Worm (Caenorhabditis elegans): Measurements from ENCODE around the gene B0252.3.

DNA sequence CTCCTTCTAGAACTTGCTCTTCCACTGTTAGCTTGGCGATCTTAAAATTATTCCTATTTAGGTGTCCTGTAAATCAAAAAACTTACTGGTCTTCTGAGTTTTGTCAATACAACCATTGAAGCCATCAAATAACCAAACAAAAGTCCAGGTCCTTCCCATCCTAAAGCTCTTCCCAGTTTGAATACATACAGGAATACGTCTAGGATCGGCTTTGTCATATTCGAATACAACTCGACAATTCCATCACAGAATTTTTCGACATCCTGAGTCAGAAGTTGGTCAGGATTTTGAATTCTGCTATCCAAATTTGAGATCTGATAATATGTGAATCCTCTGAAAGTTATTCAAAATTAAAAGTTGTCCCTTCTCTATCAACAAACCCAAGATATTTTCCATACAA, 25.2 kb downstream of the B0252.3 start:
- no peak for TF ChIP-seq elt-1 (tag; optimal IDR thresholded peaks at IDR 0.05; ENCODE audit: borderline replicate concordance, insufficient read depth)
- no peak for TF ChIP-seq hlh-1 (tag; optimal IDR thresholded peaks at IDR 0.05)
- no peak for TF ChIP-seq mep-1 (tag; optimal IDR thresholded peaks at IDR 0.05)
- no peak for TF ChIP-seq pha-4 (tag; optimal IDR thresholded peaks at IDR 0.05)
- no peak for TF ChIP-seq sptf-1 (tag; optimal IDR thresholded peaks at IDR 0.05)
- TF ChIP-seq unc-62 (GFP tag; optimal IDR thresholded peaks at IDR 0.05): no peak
- no peak for TF ChIP-seq nhr-28 (tag; optimal IDR thresholded peaks at IDR 0.05)
- TF ChIP-seq ham-2 (GFP tag; optimal IDR thresholded peaks at IDR 0.05): no peak
- TF ChIP-seq nhr-12 (tag; optimal IDR thresholded peaks at IDR 0.05): no peak
- no peak for TF ChIP-seq ztf-11 (tag; optimal IDR thresholded peaks at IDR 0.05)
- TF ChIP-seq lin-13 (tag; optimal IDR thresholded peaks at IDR 0.05): no peak
- TF ChIP-seq elt-3 (tag; optimal IDR thresholded peaks at IDR 0.05): no peak
- TF ChIP-seq snpc-4 (tag; optimal IDR thresholded peaks at IDR 0.05): no peak

Data from whole organism, mixed stage, embryonic.